Worm (Caenorhabditis elegans) whole organism, L3 larva: ENCODE data around the gene srx-23.

Source experiments
- R02D3.7 ChIP-seq: fragments of 150-350 bp; optimal IDR thresholded peaks from 2 replicates; lab custom pipeline; 2014; ENCODE audit warnings: missing biosample characterization, missing genetic modification characterization
- ZK546.5 ChIP-seq: sonication (generic microtip); optimal IDR thresholded peaks from 2 replicates; lab custom pipeline; 2017; ENCODE audit warnings: missing biosample characterization, missing genetic modification characterization
- ama-1 ChIP-seq: fragments of 150-350 bp; optimal IDR thresholded peaks from 2 replicates; lab custom pipeline; 2018
- ceh-16 ChIP-seq: sonication (generic microtip); optimal IDR thresholded peaks from 2 replicates; lab custom pipeline; 2017; ENCODE audit warnings: missing biosample characterization, missing genetic modification characterization
- ceh-28 ChIP-seq: fragments of 150-350 bp; optimal IDR thresholded peaks from 2 replicates; lab custom pipeline; 2014; ENCODE audit warnings: missing biosample characterization, missing genetic modification reagents, missing genetic modification characterization
- ceh-82 ChIP-seq: fragments of 150-350 bp; optimal IDR thresholded peaks from 2 replicates; lab custom pipeline; 2014; ENCODE audit warnings: missing biosample characterization, missing genetic modification characterization
- ceh-9 ChIP-seq: sonication (generic microtip); optimal IDR thresholded peaks from 2 replicates; lab custom pipeline; 2018; ENCODE audit warnings: missing biosample characterization, missing genetic modification characterization
- daf-12 ChIP-seq: fragments of 150-350 bp; optimal IDR thresholded peaks from 2 replicates; lab custom pipeline; 2014; ENCODE audit warnings: missing biosample characterization, missing genetic modification reagents, missing genetic modification characterization
- egl-27 ChIP-seq: sonication (generic microtip); optimal IDR thresholded peaks from 4 replicates; lab custom pipeline; 2017; ENCODE audit warnings: missing biosample characterization, missing genetic modification reagents, missing genetic modification characterization
- egl-5 ChIP-seq: fragments of 150-350 bp; optimal IDR thresholded peaks from 2 replicates; lab custom pipeline; 2017; ENCODE audit warnings: missing biosample characterization, missing genetic modification reagents, missing genetic modification characterization, inconsistent platforms
- elt-1 ChIP-seq: fragments of 150-350 bp; optimal IDR thresholded peaks from 2 replicates; lab custom pipeline; 2014; ENCODE audit warnings: missing biosample characterization, missing genetic modification characterization
- elt-2 ChIP-seq: sonication (generic microtip); optimal IDR thresholded peaks from 2 replicates; lab custom pipeline; 2016; ENCODE audit warnings: missing genetic modification reagents, mild to moderate bottlenecking, missing genetic modification characterization, missing compliant biosample characterization
- elt-3 ChIP-seq, 3 experiments: fragments of 150-350 bp in 1 of 3; sonication (generic microtip) in 2 of 3; optimal IDR thresholded peaks; 2 replicates in 2 of 3; 4 replicates in 1 of 3; lab custom pipeline; 2014 to 2017; ENCODE audit warnings: missing biosample characterization in 3 of 3, missing genetic modification characterization in 3 of 3
- eor-1 ChIP-seq, 2 experiments: fragments of 150-350 bp; optimal IDR thresholded peaks; 2 replicates each; lab custom pipeline; 2014 to 2018; ENCODE audit warnings: missing biosample characterization in 2 of 2, missing genetic modification characterization in 2 of 2
- fkh-10 ChIP-seq: sonication (generic microtip); optimal IDR thresholded peaks from 2 replicates; lab custom pipeline; 2017; ENCODE audit warnings: missing biosample characterization, missing genetic modification reagents, missing genetic modification characterization
- fos-1 ChIP-seq: fragments of 150-350 bp; optimal IDR thresholded peaks from 2 replicates; lab custom pipeline; 2014; ENCODE audit warnings: missing biosample characterization, missing genetic modification characterization
- hmg-11 ChIP-seq: sonication (generic microtip); optimal IDR thresholded peaks from 2 replicates; lab custom pipeline; 2016; ENCODE audit warnings: missing genetic modification characterization, missing compliant biosample characterization
- jun-1 ChIP-seq: fragments of 150-350 bp; optimal IDR thresholded peaks from 2 replicates; lab custom pipeline; 2014; ENCODE audit warnings: missing biosample characterization, missing genetic modification reagents, missing genetic modification characterization
- lin-39 ChIP-seq: fragments of 150-350 bp; optimal IDR thresholded peaks from 2 replicates; lab custom pipeline; 2018; ENCODE audit warnings: missing biosample characterization, missing genetic modification reagents, missing genetic modification characterization
- lsy-12 ChIP-seq: sonication (generic microtip); optimal IDR thresholded peaks from 2 replicates; lab custom pipeline; 2016; ENCODE audit warnings: mild to moderate bottlenecking, missing genetic modification characterization, missing compliant biosample characterization
- nfya-1 ChIP-seq: sonication (generic microtip); optimal IDR thresholded peaks from 2 replicates; lab custom pipeline; 2017; ENCODE audit warnings: missing genetic modification characterization, mild to moderate bottlenecking, missing compliant biosample characterization, antibody characterized with exemption, moderate library complexity; ENCODE audit not compliant: insufficient read depth
- nhr-11 ChIP-seq: fragments of 150-350 bp; optimal IDR thresholded peaks from 2 replicates; lab custom pipeline; 2014; ENCODE audit warnings: missing biosample characterization, missing genetic modification characterization
- nhr-12 ChIP-seq: fragments of 150-350 bp; optimal IDR thresholded peaks from 2 replicates; lab custom pipeline; 2014; ENCODE audit warnings: missing biosample characterization, missing genetic modification characterization
- nhr-23 ChIP-seq: fragments of 150-350 bp; optimal IDR thresholded peaks from 2 replicates; lab custom pipeline; 2014; ENCODE audit warnings: missing biosample characterization, missing genetic modification reagents, missing genetic modification characterization
- nhr-237 ChIP-seq: fragments of 150-350 bp; optimal IDR thresholded peaks from 2 replicates; lab custom pipeline; 2014; ENCODE audit warnings: missing biosample characterization, missing genetic modification characterization
- nhr-25 ChIP-seq: sonication (generic microtip); optimal IDR thresholded peaks from 2 replicates; lab custom pipeline; 2017; ENCODE audit warnings: missing biosample characterization, missing genetic modification characterization
- nhr-28 ChIP-seq: fragments of 150-350 bp; optimal IDR thresholded peaks from 2 replicates; lab custom pipeline; 2014; ENCODE audit warnings: missing biosample characterization, missing genetic modification characterization
- nhr-43 ChIP-seq: sonication (generic microtip); optimal IDR thresholded peaks from 2 replicates; lab custom pipeline; 2016; ENCODE audit warnings: mild to moderate bottlenecking, missing genetic modification characterization, missing compliant biosample characterization; ENCODE audit not compliant: poor library complexity, severe bottlenecking
- nhr-76 ChIP-seq: fragments of 150-350 bp; sonication (generic microtip); optimal IDR thresholded peaks from 5 replicates; lab custom pipeline; 2014; ENCODE audit warnings: missing biosample characterization, missing genetic modification characterization
- nhr-77 ChIP-seq: fragments of 150-350 bp; optimal IDR thresholded peaks from 2 replicates; lab custom pipeline; 2014; ENCODE audit warnings: missing biosample characterization, missing genetic modification characterization
- pha-4 ChIP-seq: fragments of 150-350 bp; optimal IDR thresholded peaks from 2 replicates; lab custom pipeline; 2014; ENCODE audit warnings: missing biosample characterization, missing genetic modification reagents, missing genetic modification characterization
- pqm-1 ChIP-seq: fragments of 150-350 bp; optimal IDR thresholded peaks from 2 replicates; lab custom pipeline; 2017; ENCODE audit warnings: missing biosample characterization, missing genetic modification characterization, inconsistent platforms
- sea-2 ChIP-seq: fragments of 150-350 bp; sonication (generic microtip); optimal IDR thresholded peaks from 4 replicates; lab custom pipeline; 2014; ENCODE audit warnings: missing biosample characterization, missing genetic modification reagents, missing genetic modification characterization
- skn-1 ChIP-seq: fragments of 150-350 bp; optimal IDR thresholded peaks from 2 replicates; lab custom pipeline; 2014; ENCODE audit warnings: missing biosample characterization, missing genetic modification characterization
- snpc-4 ChIP-seq: fragments of 150-350 bp; optimal IDR thresholded peaks from 2 replicates; lab custom pipeline; 2014; ENCODE audit warnings: missing biosample characterization, missing genetic modification characterization
- tbx-2 ChIP-seq: sonication (generic microtip); optimal IDR thresholded peaks from 2 replicates; lab custom pipeline; 2016; ENCODE audit warnings: mild to moderate bottlenecking, missing genetic modification characterization, missing compliant biosample characterization
- unc-39 ChIP-seq: sonication (generic microtip); optimal IDR thresholded peaks from 4 replicates; lab custom pipeline; 2017; ENCODE audit warnings: missing biosample characterization, missing genetic modification characterization
- unc-62 ChIP-seq: fragments of 150-350 bp; sonication (generic microtip); optimal IDR thresholded peaks from 4 replicates; lab custom pipeline; 2014; ENCODE audit warnings: missing biosample characterization, missing genetic modification reagents, missing genetic modification characterization
- ztf-11 ChIP-seq: fragments of 150-350 bp; optimal IDR thresholded peaks from 2 replicates; lab custom pipeline; 2014; ENCODE audit warnings: missing biosample characterization, missing genetic modification characterization
- ztf-4 ChIP-seq: fragments of 150-350 bp; optimal IDR thresholded peaks from 2 replicates; lab custom pipeline; 2014; ENCODE audit warnings: missing biosample characterization, missing genetic modification characterization

The srx-23 gene

DNA sequence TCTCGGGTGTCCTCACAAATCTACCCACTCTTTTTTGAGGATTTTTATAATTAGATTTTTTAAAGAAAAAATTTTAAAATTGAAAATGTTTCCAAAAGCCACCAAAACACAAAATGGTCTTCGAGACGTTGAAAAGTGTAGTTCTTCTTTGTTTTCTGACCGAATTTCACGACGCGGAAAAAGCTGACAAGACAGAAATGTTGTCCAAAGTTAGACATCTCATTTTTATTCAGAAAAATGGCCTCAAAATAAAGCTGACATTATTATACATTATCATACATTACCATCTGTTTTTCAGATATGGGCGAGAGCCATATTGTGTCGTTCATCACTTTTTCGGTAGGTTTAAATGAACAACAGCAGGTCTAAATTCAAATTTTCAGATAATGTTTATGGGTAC, 2.5 kb upstream of the srx-23 start, which contains the start of gene srx-22:
Gene srx-22, plus strand, starts transcription at position 301 of the 400 bp plus-strand sequence.
- TF ChIP-seq nhr-76 (tag; lab: Kevin White, UChicago) (no peak), nhr-11 (no peak), lin-39 (tag; lab: Kevin White, UChicago) (no peak), ceh-82 (tag; lab: Kevin White, UChicago) (no peak), nhr-23 (tag; lab: Kevin White, UChicago) (no peak), nhr-25 (tag; lab: Kevin White, UChicago) (no peak), nhr-77 (tag; lab: Kevin White, UChicago) (no peak), ceh-9 (tag; lab: Kevin White, UChicago) (no peak), ztf-11 (tag; lab: Kevin White, UChicago) (no peak), ztf-4 (no peak), hmg-11 (tag; lab: Kevin White, UChicago) (no peak), daf-12 (tag; lab: Kevin White, UChicago) (no peak), ceh-28 (no peak), egl-27 (no peak)

DNA sequence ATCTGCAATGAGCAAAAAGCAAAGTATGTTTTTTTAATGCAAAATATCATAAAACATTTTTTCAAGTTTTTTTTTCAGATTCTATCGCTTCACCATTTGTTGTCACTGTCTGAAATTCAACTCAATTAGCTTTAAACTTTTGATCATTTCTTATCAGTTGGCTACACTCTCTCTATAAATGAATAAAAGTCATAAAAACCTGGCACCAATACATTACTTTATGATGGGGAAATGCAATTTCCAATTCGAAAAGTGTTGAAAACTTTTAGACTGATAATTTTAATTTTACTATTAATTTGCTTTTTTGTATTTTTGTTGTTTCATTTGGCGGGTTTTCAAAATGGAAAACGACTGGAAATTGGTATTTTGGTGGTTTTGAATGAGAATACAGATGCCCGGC, 1.7 kb downstream of the srx-23 start, which contains the start of gene F31F4.1:
Gene F31F4.1, plus strand, starts transcription at position 203 of the 400 bp plus-strand sequence.
- TF ChIP-seq pqm-1 (peak; percentile 44), elt-2 (tag; lab: Kevin White, UChicago) (peak; percentile 66), lin-39 (tag; lab: Kevin White, UChicago) (no peak)

DNA sequence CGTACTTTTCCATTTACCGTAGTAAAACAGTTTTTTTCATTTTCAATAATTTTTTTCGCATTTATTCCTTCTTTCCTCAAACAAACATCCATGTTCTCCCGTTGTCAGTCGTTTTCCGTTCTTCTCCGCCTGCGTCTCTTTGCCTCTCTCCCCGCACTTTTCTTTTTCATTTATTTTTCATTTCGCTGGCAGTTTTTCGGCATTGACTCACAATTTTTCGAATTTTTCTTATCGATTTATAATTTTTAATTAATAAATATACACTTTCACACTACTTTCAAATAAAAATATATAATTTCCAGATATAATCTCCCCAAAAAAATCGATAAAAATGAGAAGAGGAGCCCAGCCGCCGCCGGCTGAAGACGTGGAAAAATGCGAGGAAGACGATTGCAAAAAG, 5.3 kb downstream of the srx-23 start, which contains the start of gene H25P19.1:
Gene H25P19.1, plus strand, starts transcription at position 301 of the 400 bp plus-strand sequence.
- no peak for TF ChIP-seq nhr-237 (tag; lab: Kevin White, UChicago)
- TF ChIP-seq hmg-11 (tag; lab: Kevin White, UChicago): no peak
- TF ChIP-seq jun-1 (tag; lab: Kevin White, UChicago): no peak
- TF ChIP-seq ceh-16 (tag; lab: Kevin White, UChicago): no peak
- no peak for TF ChIP-seq egl-27
- no peak for TF ChIP-seq ztf-4
- no peak for TF ChIP-seq fkh-10 (GFP tag; lab: Kevin White, UChicago)
- TF ChIP-seq tbx-2: no peak
- no peak for TF ChIP-seq daf-12 (tag; lab: Kevin White, UChicago)
- no peak for TF ChIP-seq ceh-28
- TF ChIP-seq lin-39 (tag; lab: Kevin White, UChicago): no peak

DNA sequence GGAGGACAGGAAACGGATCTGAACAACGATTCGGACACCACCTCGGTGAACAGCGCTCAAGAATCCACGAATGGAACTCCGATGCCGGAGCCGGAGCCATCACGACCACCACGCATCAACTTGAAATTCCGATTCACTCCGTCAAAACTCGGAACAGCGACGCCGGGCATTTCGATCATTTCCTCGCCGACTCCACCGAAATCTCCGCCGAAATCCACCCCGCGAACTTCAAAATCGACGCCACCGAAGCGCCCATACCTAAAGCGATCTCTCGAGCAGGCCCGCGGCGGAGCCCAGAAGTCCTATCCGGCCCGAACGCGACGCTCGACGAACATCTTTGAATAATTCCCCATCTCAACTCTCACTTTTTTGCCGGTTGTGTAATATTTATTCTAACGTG, 7.4 kb downstream of the srx-23 start:
- no peak for TF ChIP-seq sea-2 (GFP tag; lab: Kevin White, UChicago)
- TF ChIP-seq lin-39 (tag; lab: Kevin White, UChicago): no peak
- no peak for TF ChIP-seq nhr-23 (tag; lab: Kevin White, UChicago)
- no peak for TF ChIP-seq nhr-28 (tag; lab: Kevin White, UChicago)
- TF ChIP-seq ztf-4: no peak
- no peak for TF ChIP-seq ceh-28
- TF ChIP-seq lsy-12 (tag; lab: Kevin White, UChicago): no peak
- no peak for TF ChIP-seq ztf-11 (tag; lab: Kevin White, UChicago)
- no peak for TF ChIP-seq nhr-12
- TF ChIP-seq R02D3.7 (tag; lab: Kevin White, UChicago): no peak
- no peak for TF ChIP-seq ceh-16 (tag; lab: Kevin White, UChicago)
- no peak for TF ChIP-seq unc-62 (GFP tag; lab: Kevin White, UChicago)
- TF ChIP-seq ceh-9 (tag; lab: Kevin White, UChicago): no peak
- no peak for TF ChIP-seq nhr-43 (tag; lab: Kevin White, UChicago)
- no peak for TF ChIP-seq snpc-4 (tag; lab: Kevin White, UChicago)
- no peak for TF ChIP-seq skn-1 (tag; lab: Kevin White, UChicago)
- no peak for TF ChIP-seq elt-1 (tag; lab: Kevin White, UChicago)
- TF ChIP-seq ZK546.5 (tag; lab: Kevin White, UChicago): no peak

DNA sequence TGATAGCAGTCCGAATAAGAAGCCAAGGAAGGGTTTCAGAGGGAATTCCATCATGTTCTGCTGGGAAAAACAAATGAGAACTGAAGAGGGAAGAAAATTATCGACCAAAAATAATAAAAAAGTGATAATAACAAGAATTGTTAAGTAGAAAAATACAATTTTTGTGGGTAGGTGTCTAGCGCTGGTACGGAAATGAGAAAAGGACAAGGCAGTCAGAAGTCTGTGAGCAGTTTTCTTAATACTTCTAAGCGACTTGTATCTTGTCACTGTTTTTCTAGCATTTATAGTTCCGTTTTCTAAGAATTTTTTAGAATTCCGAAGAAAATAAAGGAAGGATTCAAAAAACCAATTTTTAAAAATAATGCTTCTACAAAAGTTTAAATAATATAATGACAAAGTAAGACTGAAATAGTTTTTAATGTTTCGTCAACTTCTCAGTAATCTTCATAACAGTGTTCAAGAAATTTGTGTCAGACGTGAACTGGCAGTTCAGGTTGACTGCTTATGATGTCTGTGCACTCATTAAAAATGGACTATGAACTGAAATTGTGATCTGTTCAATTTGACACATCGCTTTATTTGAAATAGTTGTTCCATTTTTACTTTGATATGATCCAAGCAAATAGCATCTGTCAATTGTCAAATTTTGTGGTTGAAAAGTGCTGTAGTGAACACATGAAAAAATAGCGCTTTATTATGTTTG, 10.7 kb downstream of the srx-23 start, which contains the start of gene srx-4:
Gene srx-4, minus strand, starts transcription at position 51 of the 703 bp plus-strand sequence.
- TF ChIP-seq unc-62 (GFP tag; lab: Kevin White, UChicago): no peak
- TF ChIP-seq fos-1: no peak
- no peak for TF ChIP-seq pqm-1
- TF ChIP-seq nfya-1 (tag; lab: Kevin White, UChicago): no peak
- TF ChIP-seq sea-2 (GFP tag; lab: Kevin White, UChicago): no peak
- no peak for TF ChIP-seq fkh-10 (GFP tag; lab: Kevin White, UChicago)
- TF ChIP-seq elt-3 (tag; optimal IDR thresholded peaks at IDR 0.05; lab: Kevin White, UChicago): no peak
- no peak for TF ChIP-seq tbx-2
- no peak for TF ChIP-seq nhr-25 (tag; lab: Kevin White, UChicago)
- TF ChIP-seq unc-39 (tag; lab: Kevin White, UChicago): no peak
- no peak for TF ChIP-seq egl-5
- TF ChIP-seq eor-1 (tag; optimal IDR thresholded peaks at IDR 0.05; lab: Kevin White, UChicago): no peak
- no peak for TF ChIP-seq elt-1 (tag; lab: Kevin White, UChicago)
- no peak for TF ChIP-seq ama-1
- TF ChIP-seq pha-4 (tag; lab: Kevin White, UChicago): no peak
- TF ChIP-seq hmg-11 (tag; lab: Kevin White, UChicago): no peak
